Worm (Caenorhabditis elegans) whole organism, L4 larva: Measurements from ENCODE around the gene Y27F2A.8.

Experiments used
- ZK546.5 ChIP-seq, 2 experiments: sonication (generic microtip); optimal IDR thresholded peaks; 2 replicates each; lab custom pipeline; 2017; ENCODE audit warnings: missing biosample characterization in 2 of 2, missing genetic modification characterization in 2 of 2
- arid-1 ChIP-seq: fragments of 200-800 bp; sonication (Bioruptor generic); conservative IDR thresholded peaks from 2 replicates; pipeline ENCODE4 v1.3.6; 2022; ENCODE audit warnings: missing genetic modification reagents, missing genetic modification characterization, missing compliant biosample characterization
- lin-38 ChIP-seq: fragments of 200-800 bp; sonication (Bioruptor generic); IDR thresholded peaks from 2 replicates; pipeline ENCODE4 v1.3.6; 2022; ENCODE audit warnings: missing genetic modification reagents, missing genetic modification characterization, missing compliant biosample characterization
- mdl-1 ChIP-seq, 2 experiments: fragments of 150-350 bp in 1 of 2; sonication (generic microtip) in 1 of 2; optimal IDR thresholded peaks; 2 replicates each; lab custom pipeline; 2014 to 2017; ENCODE audit warnings: missing biosample characterization in 2 of 2, missing genetic modification characterization in 2 of 2
- nhr-10 ChIP-seq: fragments of 150-350 bp; optimal IDR thresholded peaks from 2 replicates; lab custom pipeline; 2014; ENCODE audit warnings: missing biosample characterization, missing genetic modification characterization
- pqm-1 ChIP-seq: sonication (generic microtip); optimal IDR thresholded peaks from 2 replicates; lab custom pipeline; 2017; ENCODE audit warnings: missing biosample characterization, missing genetic modification characterization
- skn-1 ChIP-seq: fragments of 150-350 bp; optimal IDR thresholded peaks from 2 replicates; lab custom pipeline; 2014; ENCODE audit warnings: missing biosample characterization, missing genetic modification characterization
- tra-1 ChIP-seq: fragments of 200-800 bp; sonication (Bioruptor generic); IDR thresholded peaks from 2 replicates; pipeline ENCODE4 v1.3.6; 2022; ENCODE audit warnings: missing genetic modification reagents, missing genetic modification characterization, missing compliant biosample characterization
- unc-39 ChIP-seq: sonication (generic microtip); optimal IDR thresholded peaks from 2 replicates; lab custom pipeline; 2017; ENCODE audit warnings: missing biosample characterization, missing genetic modification characterization

ce11 chrII:3145842-3146241 is 37.7 kb upstream of the Y27F2A.8 start, which contains the start of gene T10D4.15:
- TF ChIP-seq lin-38 (GFP tag; lab: Robert Waterston, UW) (no peak), nhr-10 (no peak), mdl-1 (tag; optimal IDR thresholded peaks at IDR 0.05; lab: Kevin White, UChicago) (no peak), unc-39 (no peak), skn-1 (tag; lab: Kevin White, UChicago) (no peak), arid-1 (no peak), pqm-1 (tag; lab: Kevin White, UChicago) (no peak), tra-1 (GFP tag; lab: Robert Waterston, UW) (no peak), ZK546.5 (tag; optimal IDR thresholded peaks at IDR 0.05; lab: Kevin White, UChicago) (no peak)
